Fruit fly (Drosophila melanogaster) whole organism, embryonic: ENCODE results near the gene CG14024.
A peak's percentile ranks its signal among the peaks of the same experiment; 100 is the strongest.

Experiments used
- Aef1 ChIP-seq: fragments of 200-800 bp; sonication (Bioruptor generic); IDR thresholded peaks from 3 replicates; pipeline ENCODE4 v1.3.6; 2022; ENCODE audit warnings: missing biosample characterization, missing genetic modification characterization
- Blimp-1 ChIP-seq: fragments of 200-800 bp; sonication (Bioruptor generic); optimal IDR thresholded peaks from 3 replicates; lab custom pipeline; 2018; ENCODE audit warnings: missing biosample characterization, missing genetic modification characterization, mild to moderate bottlenecking, moderate library complexity, missing genetic modification reagents
- Bteb2 ChIP-seq: fragments of 200-800 bp; sonication (Bioruptor generic); optimal IDR thresholded peaks from 2 replicates; lab custom pipeline; 2016; ENCODE audit warnings: missing biosample characterization, missing genetic modification characterization
- CG10274 ChIP-seq: fragments of 200-800 bp; sonication (Bioruptor generic); optimal IDR thresholded peaks from 3 replicates; lab custom pipeline; 2017; ENCODE audit warnings: missing biosample characterization, mild to moderate bottlenecking, missing genetic modification characterization
- CG10565 ChIP-seq: fragments of 200-800 bp; sonication (Bioruptor generic); optimal IDR thresholded peaks from 3 replicates; lab custom pipeline; 2016; ENCODE audit warnings: missing biosample characterization, mild to moderate bottlenecking, missing genetic modification characterization
- CG11456 ChIP-seq: fragments of 200-800 bp; sonication (Bioruptor generic); IDR thresholded peaks from 3 replicates; pipeline ENCODE4 v1.3.6; 2022; ENCODE audit warnings: missing biosample characterization, missing genetic modification characterization
- CG11723 ChIP-seq: fragments of 200-800 bp; sonication (Bioruptor generic); optimal IDR thresholded peaks from 2 replicates; lab custom pipeline; 2017; ENCODE audit warnings: missing biosample characterization, mild to moderate bottlenecking, missing genetic modification characterization
- CG14667 ChIP-seq: fragments of 200-800 bp; sonication (Bioruptor generic); IDR thresholded peaks from 2 replicates; pipeline ENCODE4 v1.3.6; 2022; ENCODE audit warnings: missing biosample characterization, missing genetic modification characterization
- CG1792 ChIP-seq: fragments of 200-800 bp; sonication (Bioruptor generic); optimal IDR thresholded peaks from 2 replicates; lab custom pipeline; 2016; ENCODE audit warnings: missing biosample characterization, missing genetic modification characterization
- CG18262 ChIP-seq: fragments of 200-800 bp; optimal IDR thresholded peaks from 3 replicates; lab custom pipeline; 2019; ENCODE audit warnings: missing biosample characterization, mild to moderate bottlenecking, missing genetic modification characterization, moderate library complexity
- CG30020 ChIP-seq: fragments of 200-800 bp; optimal IDR thresholded peaks from 2 replicates; lab custom pipeline; 2019; ENCODE audit warnings: missing biosample characterization, mild to moderate bottlenecking, missing genetic modification characterization, moderate library complexity
- CG31365 ChIP-seq: fragments of 200-800 bp; sonication (Bioruptor generic); optimal IDR thresholded peaks from 2 replicates; lab custom pipeline; 2018; ENCODE audit warnings: missing biosample characterization, mild to moderate bottlenecking, missing genetic modification characterization
- CG32767 ChIP-seq: fragments of 200-800 bp; sonication (Bioruptor generic); IDR thresholded peaks from 2 replicates; pipeline ENCODE4 v1.3.6; 2022; ENCODE audit warnings: missing biosample characterization, missing genetic modification characterization
- CG34224 ChIP-seq: fragments of 200-800 bp; sonication (Bioruptor generic); IDR thresholded peaks from 3 replicates; pipeline ENCODE4 v1.3.6; 2022; ENCODE audit warnings: missing biosample characterization, missing genetic modification characterization; ENCODE audit not compliant: partially characterized antibody
- CG3726 ChIP-seq: fragments of 200-800 bp; sonication (Bioruptor generic); IDR thresholded peaks from 3 replicates; pipeline ENCODE4, ENCODE4 v1.3.6; 2022; ENCODE audit warnings: missing biosample characterization, missing genetic modification characterization
- CG4707 ChIP-seq: fragments of 200-800 bp; sonication (Bioruptor generic); optimal IDR thresholded peaks from 2 replicates; lab custom pipeline; 2018; ENCODE audit warnings: missing biosample characterization, mild to moderate bottlenecking, missing genetic modification characterization, moderate library complexity
- CG5245 ChIP-seq: fragments of 200-800 bp; sonication (Bioruptor generic); optimal IDR thresholded peaks from 3 replicates; lab custom pipeline; 2016; ENCODE audit warnings: missing biosample characterization, missing genetic modification characterization
- CG5953 ChIP-seq: fragments of 200-800 bp; sonication (Bioruptor generic); IDR thresholded peaks from 2 replicates; pipeline ENCODE4 v1.3.6; 2022; ENCODE audit warnings: missing biosample characterization, missing genetic modification characterization
- CG6683 ChIP-seq: fragments of 200-800 bp; sonication (Bioruptor generic); optimal IDR thresholded peaks from 2 replicates; lab custom pipeline; 2017; ENCODE audit warnings: missing biosample characterization, mild to moderate bottlenecking, missing genetic modification characterization, missing genetic modification reagents
- CG6791 ChIP-seq: fragments of 200-800 bp; sonication (Bioruptor generic); IDR thresholded peaks from 3 replicates; pipeline ENCODE4 v1.3.6; 2022; ENCODE audit warnings: missing biosample characterization, missing genetic modification characterization; ENCODE audit not compliant: partially characterized antibody
- CG6854 ChIP-seq: fragments of 200-800 bp; sonication (Bioruptor generic); optimal IDR thresholded peaks from 3 replicates; lab custom pipeline; 2017; ENCODE audit warnings: missing biosample characterization, mild to moderate bottlenecking, missing genetic modification characterization
- CTCF ChIP-seq: fragments of 200-800 bp; sonication (Bioruptor generic); optimal IDR thresholded peaks from 2 replicates; lab custom pipeline; 2017; ENCODE audit warnings: missing biosample characterization, mild to moderate bottlenecking, missing genetic modification characterization, moderate library complexity
- Deaf1 ChIP-seq: fragments of 200-800 bp; optimal IDR thresholded peaks from 3 replicates; lab custom pipeline; 2019; ENCODE audit warnings: missing biosample characterization, mild to moderate bottlenecking, missing genetic modification characterization, moderate library complexity
- E2f1 ChIP-seq: fragments of 200-800 bp; sonication (Bioruptor generic); IDR thresholded peaks from 2 replicates; pipeline ENCODE4 v1.3.6; 2022; ENCODE audit warnings: missing biosample characterization, missing genetic modification characterization
- Fer3 ChIP-seq: fragments of 200-800 bp; sonication (Bioruptor generic); optimal IDR thresholded peaks from 2 replicates; lab custom pipeline; 2018; ENCODE audit warnings: missing biosample characterization, mild to moderate bottlenecking, missing genetic modification characterization, moderate library complexity
- Gsc ChIP-seq: fragments of 200-800 bp; sonication (Bioruptor generic); IDR thresholded peaks from 2 replicates; pipeline ENCODE4 v1.3.6; 2022; ENCODE audit warnings: missing biosample characterization, missing genetic modification characterization
- Hey ChIP-seq: fragments of 200-800 bp; sonication (Bioruptor generic); optimal IDR thresholded peaks from 3 replicates; lab custom pipeline; 2018; ENCODE audit warnings: missing biosample characterization, mild to moderate bottlenecking, missing genetic modification characterization
- Mes4 ChIP-seq: fragments of 200-800 bp; sonication (Bioruptor generic); optimal IDR thresholded peaks from 2 replicates; lab custom pipeline; 2016; ENCODE audit warnings: missing biosample characterization, missing genetic modification characterization
- NFAT ChIP-seq: fragments of 200-800 bp; sonication (Bioruptor generic); IDR thresholded peaks from 2 replicates; pipeline ENCODE4 v1.3.6; 2022; ENCODE audit warnings: missing biosample characterization, missing genetic modification characterization
- Nf-YA ChIP-seq: fragments of 200-800 bp; sonication (Bioruptor generic); IDR thresholded peaks from 2 replicates; pipeline ENCODE4 v1.3.6; 2022; ENCODE audit warnings: missing biosample characterization, missing genetic modification characterization
- Nf-YB ChIP-seq: fragments of 200-800 bp; sonication (Bioruptor generic); optimal IDR thresholded peaks from 3 replicates; lab custom pipeline; 2019; ENCODE audit warnings: missing biosample characterization, mild to moderate bottlenecking, missing genetic modification characterization, moderate library complexity
- NfI ChIP-seq: fragments of 200-800 bp; sonication (Bioruptor generic); optimal IDR thresholded peaks from 3 replicates; lab custom pipeline; 2018; ENCODE audit warnings: missing biosample characterization, mild to moderate bottlenecking, missing genetic modification characterization, moderate library complexity
- bab2 ChIP-seq: fragments of 200-800 bp; sonication (Bioruptor generic); optimal IDR thresholded peaks from 2 replicates; lab custom pipeline; 2016; ENCODE audit warnings: missing biosample characterization, missing genetic modification characterization
- btn ChIP-seq: fragments of 200-800 bp; sonication (Bioruptor generic); optimal IDR thresholded peaks from 2 replicates; lab custom pipeline; 2016; ENCODE audit warnings: missing biosample characterization, missing genetic modification characterization
- cato ChIP-seq: fragments of 200-800 bp; sonication (Bioruptor generic); optimal IDR thresholded peaks from 2 replicates; lab custom pipeline; 2016; ENCODE audit warnings: missing biosample characterization, missing genetic modification characterization, borderline replicate concordance
- cg ChIP-seq: fragments of 200-800 bp; sonication (Bioruptor generic); optimal IDR thresholded peaks from 3 replicates; lab custom pipeline; 2019; ENCODE audit warnings: missing biosample characterization, mild to moderate bottlenecking, missing genetic modification characterization, moderate library complexity
- chn ChIP-seq: fragments of 200-800 bp; sonication (Bioruptor generic); optimal IDR thresholded peaks from 2 replicates; lab custom pipeline; 2016; ENCODE audit warnings: missing biosample characterization, missing genetic modification characterization
- ci ChIP-seq: fragments of 200-800 bp; sonication (Bioruptor generic); IDR thresholded peaks from 3 replicates; pipeline ENCODE4 v1.3.6; 2022; ENCODE audit warnings: missing biosample characterization, missing genetic modification characterization
- dimm ChIP-seq: fragments of 200-800 bp; sonication (Bioruptor generic); IDR thresholded peaks from 2 replicates; pipeline ENCODE4 v1.3.6; 2022; ENCODE audit warnings: missing biosample characterization, missing genetic modification characterization
- dm ChIP-seq: fragments of 200-800 bp; sonication (Bioruptor generic); optimal IDR thresholded peaks from 3 replicates; lab custom pipeline; 2016; ENCODE audit warnings: missing biosample characterization, missing genetic modification characterization
- eve ChIP-seq, 2 experiments: fragments of >200 bp; optimal IDR thresholded peaks; 2 replicates each; lab custom pipeline; 2017; ENCODE audit warnings: missing biosample characterization in 2 of 2, missing genetic modification characterization in 2 of 2
- exex ChIP-seq: fragments of 200-800 bp; sonication (Bioruptor generic); optimal IDR thresholded peaks from 4 replicates; lab custom pipeline; 2018; ENCODE audit warnings: missing biosample characterization, mild to moderate bottlenecking, missing genetic modification characterization, moderate library complexity
- gcm ChIP-seq: fragments of 200-800 bp; sonication (Bioruptor generic); optimal IDR thresholded peaks from 2 replicates; lab custom pipeline; 2019; ENCODE audit warnings: missing biosample characterization, mild to moderate bottlenecking, missing genetic modification characterization, moderate library complexity
- inv ChIP-seq: fragments of 200-800 bp; sonication (Bioruptor generic); IDR thresholded peaks from 2 replicates; pipeline ENCODE4 v1.3.6; 2022; ENCODE audit warnings: missing biosample characterization, missing genetic modification characterization; ENCODE audit not compliant: partially characterized antibody
- jumu ChIP-seq: fragments of 200-800 bp; sonication (Bioruptor generic); optimal IDR thresholded peaks from 3 replicates; lab custom pipeline; 2016; ENCODE audit warnings: missing biosample characterization, missing genetic modification characterization
- so ChIP-seq: fragments of 200-800 bp; sonication (Bioruptor generic); IDR thresholded peaks from 3 replicates; pipeline ENCODE4 v1.3.6; 2022; ENCODE audit warnings: missing biosample characterization, missing genetic modification characterization
- sqz ChIP-seq: fragments of 200-800 bp; sonication (Bioruptor generic); optimal IDR thresholded peaks from 3 replicates; lab custom pipeline; 2018; ENCODE audit warnings: missing biosample characterization, mild to moderate bottlenecking, missing genetic modification characterization
- tup ChIP-seq: fragments of 200-800 bp; sonication (Bioruptor generic); optimal IDR thresholded peaks from 2 replicates; lab custom pipeline; 2016; ENCODE audit warnings: missing biosample characterization, mild to moderate bottlenecking, missing genetic modification characterization, moderate library complexity
- vnd ChIP-seq: fragments of 200-800 bp; sonication (Bioruptor generic); IDR thresholded peaks from 3 replicates; pipeline ENCODE4 v1.3.6; 2022; ENCODE audit warnings: missing biosample characterization, missing genetic modification characterization; ENCODE audit not compliant: partially characterized antibody
- zfh1 ChIP-seq: fragments of 200-800 bp; sonication (Bioruptor generic); IDR thresholded peaks from 3 replicates; pipeline ENCODE4 v1.3.6; 2022; ENCODE audit warnings: missing biosample characterization, missing genetic modification characterization

CG14024 gene

DNA sequence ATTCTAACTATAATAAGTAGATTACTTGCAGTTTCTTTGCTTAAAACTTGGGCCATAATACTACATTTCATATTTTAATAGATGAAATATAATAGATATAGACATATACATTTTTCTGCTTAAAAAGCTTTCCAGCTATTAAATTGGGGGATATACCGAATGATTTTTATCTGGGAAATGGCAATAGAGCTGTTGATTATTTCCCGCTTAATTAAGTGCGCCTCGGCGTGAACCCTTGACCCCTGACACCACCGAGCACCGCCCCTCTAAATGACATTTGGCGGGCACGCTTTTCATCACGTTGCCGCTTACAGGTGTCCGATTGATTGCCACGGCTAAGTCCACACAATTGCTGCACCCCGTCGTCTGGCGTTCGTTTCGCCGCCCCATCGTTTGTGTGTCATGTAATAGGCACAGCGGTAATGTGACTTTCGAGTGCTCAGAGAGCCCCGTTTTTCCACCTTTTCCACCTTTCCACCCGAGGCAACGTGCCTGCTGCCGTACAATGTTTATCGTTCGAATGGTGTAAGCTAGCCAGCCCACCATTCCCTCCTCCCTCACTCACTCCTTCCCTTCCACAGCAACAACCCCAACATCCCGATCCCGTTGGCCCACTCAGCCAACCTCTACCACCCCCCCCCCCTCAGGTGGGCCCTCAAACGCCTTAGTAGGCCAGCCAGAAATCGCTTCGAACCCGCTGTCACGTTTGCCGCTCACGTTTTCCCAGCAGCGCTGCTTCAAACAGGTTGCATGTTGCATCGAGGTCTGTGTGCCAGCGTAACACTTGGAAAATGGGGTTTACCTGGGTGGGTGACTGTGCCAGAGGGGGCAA lies 13.7 kb downstream of the CG14024 start (continued):
- TF ChIP-seq vnd = no peak
- TF ChIP-seq dm (GFP tag; lab: Kevin White, UChicago) = peak; percentile 35
- no peak for TF ChIP-seq CG14667 (GFP tag; lab: Robert Waterston, UW)
- no peak for TF ChIP-seq CG10565
- TF ChIP-seq sqz = no peak
- TF ChIP-seq CTCF (GFP tag; lab: Kevin White, UChicago) = peak; percentile 70
- no peak for TF ChIP-seq Nf-YA
- TF ChIP-seq CG11723 (GFP tag; lab: Kevin White, UChicago) = no peak
- TF ChIP-seq Mes4 (GFP tag; lab: Kevin White, UChicago) = no peak
- no peak for TF ChIP-seq Hey (tag; lab: Kevin White, UChicago)
- TF ChIP-seq Bteb2 (GFP tag; lab: Kevin White, UChicago) = no peak
- no peak; the same call in 1 of the 2 replicates for TF ChIP-seq E2f1 (GFP tag; lab: Robert Waterston, UW)
- TF ChIP-seq CG31365 = no peak
- TF ChIP-seq NFAT (GFP tag; lab: Robert Waterston, UW) = no peak
- TF ChIP-seq ci = peak; percentile 4; the same call in 1 of the 3 replicates
- TF ChIP-seq Fer3 (tag; lab: Kevin White, UChicago) = no peak
- TF ChIP-seq Nf-YB (GFP tag; lab: Kevin White, UChicago) = no peak
- no peak for TF ChIP-seq Gsc (GFP tag; lab: Robert Waterston, UW)
- TF ChIP-seq CG30020 (tag; lab: Kevin White, UChicago) = no peak
- TF ChIP-seq CG6683 (GFP tag; lab: Kevin White, UChicago) = no peak
- no peak for TF ChIP-seq CG10274 (GFP tag; lab: Kevin White, UChicago)
- no peak for TF ChIP-seq eve (GFP tag; optimal IDR thresholded peaks at IDR 0.05; lab: Kevin White, UChicago)
- TF ChIP-seq Deaf1 (tag; lab: Kevin White, UChicago) = peak; percentile 30
- TF ChIP-seq dimm (GFP tag; lab: Robert Waterston, UW) = no peak
- no peak for TF ChIP-seq jumu (GFP tag; lab: Kevin White, UChicago)
- no peak for TF ChIP-seq CG18262 (tag; lab: Kevin White, UChicago)
- no peak for TF ChIP-seq exex (tag; lab: Kevin White, UChicago)
- no peak for TF ChIP-seq inv (GFP tag; lab: Robert Waterston, UW)
- TF ChIP-seq CG1792 (GFP tag; lab: Kevin White, UChicago) = no peak
- TF ChIP-seq zfh1 (GFP tag; lab: Robert Waterston, UW) = 0 out of 3 replicates have a peak, but pooled peaks have one; percentile 13
- TF ChIP-seq CG32767 = no peak
- no peak for TF ChIP-seq btn (GFP tag; lab: Kevin White, UChicago)
- TF ChIP-seq CG5245 (GFP tag; lab: Kevin White, UChicago) = no peak
- no peak for TF ChIP-seq cato (GFP tag; lab: Kevin White, UChicago)
- TF ChIP-seq Aef1 (GFP tag; lab: Robert Waterston, UW) = no peak
- TF ChIP-seq cg (GFP tag; lab: Kevin White, UChicago) = peak; percentile 31
- TF ChIP-seq CG6791 (GFP tag; lab: Robert Waterston, UW) = peak; percentile 82
- TF ChIP-seq tup (GFP tag; lab: Kevin White, UChicago) = no peak
- no peak for TF ChIP-seq CG3726 (GFP tag; lab: Robert Waterston, UW)
- no peak for TF ChIP-seq so (GFP tag; lab: Robert Waterston, UW)
- no peak for TF ChIP-seq CG6854 (GFP tag; lab: Kevin White, UChicago)
- TF ChIP-seq CG34224 (GFP tag; lab: Robert Waterston, UW) = no peak
- TF ChIP-seq Blimp-1 (GFP tag; lab: Kevin White, UChicago) = peak; percentile 69
- no peak for TF ChIP-seq CG4707 (GFP tag; lab: Kevin White, UChicago)
- 0 out of 2 replicates have a peak, but pooled peaks have one; percentile 6 for TF ChIP-seq CG5953
- no peak for TF ChIP-seq NfI (GFP tag; lab: Kevin White, UChicago)
- peak; percentile 24 for TF ChIP-seq chn (GFP tag; lab: Kevin White, UChicago)
- TF ChIP-seq bab2 = no peak
- 0 out of 3 replicates have a peak, but pooled peaks have one; percentile 20 for TF ChIP-seq CG11456
- no peak for TF ChIP-seq gcm (GFP tag; lab: Kevin White, UChicago)
